Worm (Caenorhabditis elegans): Measurements from ENCODE around the gene srr-4.

- TF ChIP-seq T22C8.4 (GFP tag; IDR thresholded peaks at IDR 0.05) (no peak), flt-1 (GFP tag; IDR thresholded peaks at IDR 0.05) (no peak), ref-1 (GFP tag; conservative IDR thresholded peaks at IDR 0.05) (no peak), ztf-29 (GFP tag; IDR thresholded peaks at IDR 0.05) (no peak), ztf-23 (GFP tag; IDR thresholded peaks at IDR 0.05) (no peak), klf-2 (GFP tag; conservative IDR thresholded peaks at IDR 0.05) (no peak), tab-1 (GFP tag; IDR thresholded peaks at IDR 0.05) (no peak), cog-1 (tag; optimal IDR thresholded peaks at IDR 0.05) (no peak)
Measured at ce11 chrV:4979060-4979459, 40.0 kb upstream of the srr-4 start, which contains the start of gene srsx-11.

Data from whole organism, midembryonic.